Worm (Caenorhabditis elegans): ENCODE results near the gene sre-4.

DNA sequence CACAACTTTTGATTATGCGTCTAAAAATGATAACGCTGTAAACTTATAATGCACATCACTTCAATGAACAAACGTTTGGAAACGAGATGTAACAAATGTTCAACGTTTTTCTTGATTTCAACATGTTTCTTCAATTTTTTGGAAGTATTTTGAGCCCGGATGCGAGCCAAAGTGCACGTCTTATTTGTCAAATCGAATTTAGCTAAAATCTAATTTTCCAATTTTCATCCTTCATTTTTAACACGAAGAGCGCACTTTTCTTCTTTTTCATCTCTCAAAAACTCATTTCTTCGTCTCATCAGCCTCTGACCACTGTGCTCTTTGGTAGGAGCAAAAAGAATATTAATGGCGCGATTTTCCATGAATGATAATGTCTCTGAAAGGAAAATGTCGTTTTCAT, 13.7 kb upstream of the sre-4 start:
- TF ChIP-seq ZK546.5 (tag; optimal IDR thresholded peaks at IDR 0.05): no peak
- no peak for TF ChIP-seq egl-27 (tag; optimal IDR thresholded peaks at IDR 0.05)
- no peak for TF ChIP-seq lin-15B (tag; optimal IDR thresholded peaks at IDR 0.05)
- peak; percentile 23 for TF ChIP-seq elt-2 (tag; optimal IDR thresholded peaks at IDR 0.05)
- no peak for TF ChIP-seq nhr-77 (tag; optimal IDR thresholded peaks at IDR 0.05)
- TF ChIP-seq lin-39 (tag; optimal IDR thresholded peaks at IDR 0.05): no peak
- no peak for TF ChIP-seq snpc-4 (tag; optimal IDR thresholded peaks at IDR 0.05)
